Worm (Caenorhabditis elegans) whole organism, L4/young adult: Measurements from ENCODE around the gene ZK1098.3.
A peak's percentile ranks its signal among the peaks of the same experiment; 100 is the strongest.

Experiments
- W03F9.2 ChIP-seq: fragments of 150-350 bp; optimal IDR thresholded peaks from 2 replicates; lab custom pipeline; 2014; ENCODE audit warnings: missing biosample characterization, missing genetic modification characterization
- dao-5 ChIP-seq: sonication (generic microtip); optimal IDR thresholded peaks from 2 replicates; lab custom pipeline; 2016; ENCODE audit warnings: missing genotype, missing genetic modification characterization, moderate library complexity, missing compliant biosample characterization
- him-1 ChIP-seq: sonication (generic microtip); optimal IDR thresholded peaks from 2 replicates; lab custom pipeline; 2016; ENCODE audit warnings: missing genotype, missing genetic modification reagents, missing genetic modification characterization, missing compliant biosample characterization

ZK1098.3 gene

ce11 chrIII:9513006-9513405, 25.5 kb downstream of the ZK1098.3 start:
- TF ChIP-seq dao-5 (tag; lab: Kevin White, UChicago), result no peak
- TF ChIP-seq W03F9.2 (tag; lab: Kevin White, UChicago), result no peak
- TF ChIP-seq him-1 (tag; lab: Kevin White, UChicago), result no peak

DNA sequence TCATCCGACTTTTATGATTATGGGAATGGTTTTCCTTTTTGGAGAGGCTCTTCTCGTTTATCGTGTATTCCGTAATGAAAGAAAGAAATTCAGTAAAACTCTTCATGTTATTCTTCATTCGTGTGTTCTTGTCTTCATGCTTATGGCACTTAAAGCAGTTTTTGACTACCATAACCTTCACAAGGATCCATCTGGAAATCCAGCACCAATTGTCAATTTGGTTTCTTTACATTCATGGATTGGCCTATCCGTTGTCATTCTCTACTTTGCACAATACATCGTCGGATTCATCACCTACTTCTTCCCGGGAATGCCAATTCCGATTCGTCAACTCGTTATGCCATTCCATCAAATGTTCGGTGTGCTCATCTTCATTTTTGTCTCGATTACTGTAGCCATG, 26.8 kb downstream of the ZK1098.3 start:
- TF ChIP-seq W03F9.2 (tag; lab: Kevin White, UChicago), result no peak

ce11 chrIII:9511055-9511520, 27.4 kb downstream of the ZK1098.3 start, which contains the start of gene F55H2.5:
Gene F55H2.5, plus strand, starts transcription at chrIII:9511470.
- TF ChIP-seq him-1 (tag; lab: Kevin White, UChicago), result no peak
- no peak for TF ChIP-seq W03F9.2 (tag; lab: Kevin White, UChicago)
- TF ChIP-seq dao-5 (tag; lab: Kevin White, UChicago), result no peak

ce11 chrIII:9509764-9510370, 28.6 kb downstream of the ZK1098.3 start:
- no peak for TF ChIP-seq W03F9.2 (tag; lab: Kevin White, UChicago)
- peak; percentile 46 for TF ChIP-seq dao-5 (tag; lab: Kevin White, UChicago)
- TF ChIP-seq him-1 (tag; lab: Kevin White, UChicago), result no peak

DNA sequence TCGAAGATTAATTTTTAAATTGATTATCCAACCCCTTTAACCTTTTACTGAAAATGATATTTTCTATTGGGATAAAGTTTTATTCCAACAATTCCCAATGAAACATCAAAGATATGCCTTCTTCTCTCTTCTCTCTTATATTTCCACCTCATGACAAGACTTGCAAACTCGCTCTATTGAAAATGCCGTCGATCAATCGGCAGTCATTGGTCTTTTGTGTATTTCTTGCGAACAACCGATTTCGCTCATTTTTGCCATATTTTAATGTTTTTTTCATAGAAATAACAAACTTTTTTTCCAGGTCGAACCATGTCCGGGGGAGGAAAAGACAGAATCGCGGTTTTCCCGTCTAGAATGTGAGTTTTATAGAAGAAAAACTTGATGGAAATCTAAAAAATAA, 30.7 kb downstream of the ZK1098.3 start, which contains the start of gene vha-14:
Gene vha-14 (plus strand): TSS at position 302 of the 400 bp plus-strand sequence.
- TF ChIP-seq W03F9.2 (tag; lab: Kevin White, UChicago) (peak; percentile 29), him-1 (tag; lab: Kevin White, UChicago) (no peak)

ce11 chrIII:9504347-9504746, 34.2 kb downstream of the ZK1098.3 start:
- TF ChIP-seq dao-5 (tag; lab: Kevin White, UChicago), result no peak
- no peak for TF ChIP-seq W03F9.2 (tag; lab: Kevin White, UChicago)
- no peak for TF ChIP-seq him-1 (tag; lab: Kevin White, UChicago)

- TF ChIP-seq dao-5 (tag; lab: Kevin White, UChicago) (no peak), W03F9.2 (tag; lab: Kevin White, UChicago) (no peak), him-1 (tag; lab: Kevin White, UChicago) (no peak)
Measured at ce11 chrIII:9502155-9502714, 36.3 kb downstream of the ZK1098.3 start.

DNA sequence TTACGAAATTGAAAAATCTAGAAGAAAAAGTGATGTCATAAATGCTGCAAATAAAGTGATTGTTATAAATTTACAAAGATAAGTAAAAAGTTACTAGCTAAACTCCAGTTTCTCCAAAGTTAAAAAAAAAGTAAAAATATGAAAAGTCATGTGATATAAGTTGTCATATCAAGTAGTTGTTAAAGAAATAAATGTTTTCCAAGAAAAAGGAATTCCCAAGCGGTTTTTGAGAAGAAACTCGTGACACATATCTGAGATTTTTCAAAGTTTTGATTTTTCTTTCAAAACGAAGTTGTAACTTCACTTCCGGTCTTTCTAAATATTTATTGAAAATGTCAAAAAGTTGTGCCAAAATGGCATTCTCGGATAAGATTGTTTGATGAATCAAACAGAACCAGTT, 37.4 kb downstream of the ZK1098.3 start:
- TF ChIP-seq him-1 (tag; lab: Kevin White, UChicago) (no peak), W03F9.2 (tag; lab: Kevin White, UChicago) (no peak), dao-5 (tag; lab: Kevin White, UChicago) (no peak)

ce11 chrIII:9500267-9500666, 38.2 kb downstream of the ZK1098.3 start, which contains the start of gene sod-4:
Gene sod-4, minus strand, starts transcription at chrIII:9500375.
- TF ChIP-seq W03F9.2 (tag; lab: Kevin White, UChicago) (no peak), him-1 (tag; lab: Kevin White, UChicago) (no peak), dao-5 (tag; lab: Kevin White, UChicago) (no peak)

DNA sequence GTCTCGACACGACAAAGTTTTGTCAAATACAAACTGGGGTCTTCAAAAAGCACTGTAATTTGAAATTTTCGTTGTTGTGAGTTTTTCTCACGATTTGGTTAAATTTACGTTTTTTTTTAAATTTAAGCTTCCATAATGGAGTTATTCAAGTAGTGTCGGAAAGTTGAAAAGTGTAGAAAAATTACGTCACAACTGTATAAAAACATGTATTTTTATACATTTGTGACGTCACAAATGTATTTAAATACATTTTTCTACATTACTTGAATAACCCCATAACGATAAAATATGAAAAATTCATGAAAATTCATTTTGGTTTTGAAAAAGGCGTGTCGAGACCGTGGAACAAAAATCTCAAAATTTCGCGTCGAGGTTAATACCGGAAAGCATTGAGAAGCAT, 41.1 kb downstream of the ZK1098.3 start:
- TF ChIP-seq dao-5 (tag; lab: Kevin White, UChicago) (no peak), him-1 (tag; lab: Kevin White, UChicago) (no peak), W03F9.2 (tag; lab: Kevin White, UChicago) (no peak)

ce11 chrIII:9496083-9496482, 42.4 kb downstream of the ZK1098.3 start:
- no peak for TF ChIP-seq dao-5 (tag; lab: Kevin White, UChicago)
- TF ChIP-seq W03F9.2 (tag; lab: Kevin White, UChicago), result no peak
- TF ChIP-seq him-1 (tag; lab: Kevin White, UChicago), result no peak

- TF ChIP-seq W03F9.2 (tag; lab: Kevin White, UChicago), result no peak
- no peak for TF ChIP-seq dao-5 (tag; lab: Kevin White, UChicago)
- TF ChIP-seq him-1 (tag; lab: Kevin White, UChicago), result no peak
Measured at ce11 chrIII:9494209-9494608, 44.3 kb downstream of the ZK1098.3 start.

DNA sequence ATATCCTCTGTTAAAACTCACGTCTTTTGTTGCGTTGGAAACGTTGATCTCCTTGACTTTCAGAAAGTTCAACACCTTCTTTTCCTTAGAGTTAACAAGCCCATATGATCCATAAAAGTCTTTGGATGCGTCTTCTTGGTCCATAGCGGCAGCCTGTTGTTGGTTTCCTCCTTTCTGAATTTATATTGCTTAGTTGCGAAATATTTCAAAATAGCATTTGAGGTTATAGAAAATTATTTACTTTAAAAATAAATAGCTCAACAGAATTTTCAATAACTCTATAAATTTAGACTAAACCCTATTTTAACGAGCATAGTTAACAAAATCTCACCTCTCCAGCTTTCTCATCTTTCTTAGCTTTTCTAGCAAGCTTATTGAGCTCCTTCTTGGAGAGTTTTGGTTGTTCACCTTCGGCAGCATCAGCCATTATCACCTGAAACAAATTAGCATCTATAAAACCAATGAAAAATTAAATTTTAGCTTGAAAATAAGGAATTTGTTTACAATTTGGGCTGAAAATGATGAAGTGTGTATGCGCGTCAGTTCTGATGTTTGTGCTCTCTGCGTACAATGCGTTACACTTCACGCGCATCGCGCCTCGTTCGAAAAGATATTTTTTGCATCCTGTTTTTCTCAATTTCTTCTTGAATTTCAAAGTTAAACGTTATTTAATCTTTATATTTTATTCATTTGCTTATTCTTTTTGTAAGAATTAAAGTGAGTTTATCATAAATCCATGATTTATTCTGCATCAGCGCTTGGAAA, 47.5 kb downstream of the ZK1098.3 start, which contains the start of the genes dars-1 and ctr-9:
Gene dars-1 (minus strand): TSS at position 433 of the 765 bp plus-strand sequence.
Gene ctr-9 (plus strand): TSS at position 614 of the 765 bp plus-strand sequence.
- no peak for TF ChIP-seq dao-5 (tag; lab: Kevin White, UChicago)
- peak; percentile 18 for TF ChIP-seq W03F9.2 (tag; lab: Kevin White, UChicago)
